Fruit fly (Drosophila melanogaster) whole organism, embryonic: ENCODE data around the gene Gpdh1.

Experiments
- BEAF-32 ChIP-seq: fragments of 200-800 bp; sonication (Bioruptor generic); optimal IDR thresholded peaks from 3 replicates; lab custom pipeline; 2017; ENCODE audit warnings: missing biosample characterization, missing genetic modification characterization, mild to moderate bottlenecking, moderate library complexity, missing genetic modification reagents
- CG1024 ChIP-seq: fragments of 200-800 bp; sonication (Bioruptor generic); IDR thresholded peaks from 2 replicates; pipeline ENCODE4 v1.3.6; 2022; ENCODE audit warnings: missing biosample characterization, missing genetic modification characterization
- CG10959 ChIP-seq: fragments of 200-800 bp; sonication (Bioruptor generic); IDR thresholded peaks from 2 replicates; pipeline ENCODE4 v1.3.6; 2022; ENCODE audit warnings: missing biosample characterization, missing genetic modification characterization
- CG12104 ChIP-seq: fragments of 200-800 bp; sonication (Bioruptor generic); optimal IDR thresholded peaks from 3 replicates; lab custom pipeline; 2016; ENCODE audit warnings: missing biosample characterization, missing genetic modification characterization
- CG16815 ChIP-seq: fragments of 200-800 bp; sonication (Bioruptor generic); optimal IDR thresholded peaks from 3 replicates; lab custom pipeline; 2017; ENCODE audit warnings: missing biosample characterization, mild to moderate bottlenecking, missing genetic modification characterization
- CG17829 ChIP-seq: fragments of 200-800 bp; optimal IDR thresholded peaks from 2 replicates; lab custom pipeline; 2019; ENCODE audit warnings: missing biosample characterization, mild to moderate bottlenecking, missing genetic modification characterization, moderate library complexity
- CG2875 ChIP-seq: fragments of 200-800 bp; sonication (Bioruptor generic); optimal IDR thresholded peaks from 2 replicates; lab custom pipeline; 2017; ENCODE audit warnings: missing biosample characterization, mild to moderate bottlenecking, missing genetic modification characterization, missing genetic modification reagents
- CG2889 ChIP-seq: fragments of 200-800 bp; sonication (Bioruptor generic); IDR thresholded peaks from 3 replicates; pipeline ENCODE4 v1.3.6; 2022; ENCODE audit warnings: missing biosample characterization, missing genetic modification characterization
- CG30403 ChIP-seq: fragments of 200-800 bp; sonication (Bioruptor generic); optimal IDR thresholded peaks from 3 replicates; lab custom pipeline; 2016; ENCODE audit warnings: missing biosample characterization, missing genetic modification characterization
- CG30431 ChIP-seq: fragments of 200-800 bp; sonication (Bioruptor generic); optimal IDR thresholded peaks from 2 replicates; lab custom pipeline; 2017; ENCODE audit warnings: missing biosample characterization, missing genetic modification characterization
- CG31388 ChIP-seq: fragments of 200-800 bp; sonication (Bioruptor generic); optimal IDR thresholded peaks from 2 replicates; lab custom pipeline; 2016; ENCODE audit warnings: missing biosample characterization, missing genetic modification characterization
- CG6813 ChIP-seq: fragments of 200-800 bp; sonication (Bioruptor generic); optimal IDR thresholded peaks from 2 replicates; lab custom pipeline; 2017; ENCODE audit warnings: missing biosample characterization, missing genetic modification characterization, mild to moderate bottlenecking, moderate library complexity, missing genetic modification reagents
- CG9437 ChIP-seq: fragments of 200-800 bp; sonication (Bioruptor generic); optimal IDR thresholded peaks from 2 replicates; lab custom pipeline; 2018; ENCODE audit warnings: missing biosample characterization, mild to moderate bottlenecking, missing genetic modification characterization
- CG9817 ChIP-seq: fragments of 200-800 bp; sonication (Bioruptor generic); optimal IDR thresholded peaks from 2 replicates; lab custom pipeline; 2018; ENCODE audit warnings: missing biosample characterization, mild to moderate bottlenecking, missing genetic modification characterization, moderate library complexity
- CrebB ChIP-seq: fragments of 200-800 bp; sonication (Bioruptor generic); optimal IDR thresholded peaks from 3 replicates; lab custom pipeline; 2018; ENCODE audit warnings: missing biosample characterization, mild to moderate bottlenecking, missing genetic modification characterization
- Dbx ChIP-seq: fragments of 200-800 bp; sonication (Bioruptor generic); IDR thresholded peaks from 3 replicates; pipeline ENCODE4 v1.3.6; 2022; ENCODE audit warnings: missing biosample characterization, missing genetic modification characterization
- Ets97D ChIP-seq: fragments of 200-800 bp; sonication (Bioruptor generic); optimal IDR thresholded peaks from 3 replicates; lab custom pipeline; 2016; ENCODE audit warnings: missing biosample characterization, missing genetic modification characterization
- Fer3 ChIP-seq: fragments of 200-800 bp; sonication (Bioruptor generic); optimal IDR thresholded peaks from 2 replicates; lab custom pipeline; 2018; ENCODE audit warnings: missing biosample characterization, mild to moderate bottlenecking, missing genetic modification characterization, moderate library complexity
- Gsc ChIP-seq: fragments of 200-800 bp; sonication (Bioruptor generic); IDR thresholded peaks from 2 replicates; pipeline ENCODE4 v1.3.6; 2022; ENCODE audit warnings: missing biosample characterization, missing genetic modification characterization
- Hand ChIP-seq: fragments of 200-800 bp; sonication (Bioruptor generic); optimal IDR thresholded peaks from 2 replicates; lab custom pipeline; 2017; ENCODE audit warnings: mild to moderate bottlenecking, missing biosample characterization, missing genetic modification reagents, missing genetic modification characterization
- Hr78 ChIP-seq, 2 experiments: fragments of 200-800 bp in 1 of 2; fragments of >200 bp in 1 of 2; sonication (Bioruptor generic) in 1 of 2; optimal IDR thresholded peaks; 2 replicates each; lab custom pipeline; 2017 to 2019; ENCODE audit warnings: missing biosample characterization in 2 of 2, missing genetic modification characterization in 2 of 2, mild to moderate bottlenecking in 1 of 2, moderate library complexity in 1 of 2
- Lhr ChIP-seq: fragments of 200-800 bp; sonication (Bioruptor generic); optimal IDR thresholded peaks from 3 replicates; lab custom pipeline; 2017; ENCODE audit warnings: mild to moderate bottlenecking, missing biosample characterization, missing genetic modification reagents, missing genetic modification characterization
- Max ChIP-seq: fragments of 200-800 bp; sonication (Bioruptor generic); optimal IDR thresholded peaks from 2 replicates; lab custom pipeline; 2016; ENCODE audit warnings: missing biosample characterization, mild to moderate bottlenecking, missing genetic modification characterization
- Myb ChIP-seq: fragments of 200-800 bp; sonication (Bioruptor generic); optimal IDR thresholded peaks from 2 replicates; lab custom pipeline; 2016; ENCODE audit warnings: missing biosample characterization, missing genetic modification characterization
- Oli ChIP-seq: fragments of 200-800 bp; sonication (Bioruptor generic); optimal IDR thresholded peaks from 2 replicates; lab custom pipeline; 2018; ENCODE audit warnings: missing biosample characterization, mild to moderate bottlenecking, missing genetic modification characterization, moderate library complexity
- Ptx1 ChIP-seq: fragments of 200-800 bp; sonication (Bioruptor generic); IDR thresholded peaks from 2 replicates; pipeline ENCODE4 v1.3.6; 2022; ENCODE audit warnings: missing biosample characterization, missing genetic modification characterization
- TFAM ChIP-seq: fragments of 200-800 bp; sonication (Bioruptor generic); optimal IDR thresholded peaks from 2 replicates; lab custom pipeline; 2017; ENCODE audit warnings: missing biosample characterization, missing genetic modification characterization, inconsistent platforms
- Tbp ChIP-seq: fragments of >200 bp; optimal IDR thresholded peaks from 2 replicates; lab custom pipeline; 2018; ENCODE audit warnings: missing biosample characterization, missing genetic modification characterization
- Trl ChIP-seq, 3 experiments: fragments of >200 bp in 2 of 3; fragments of 200-800 bp in 1 of 3; sonication (Bioruptor generic) in 1 of 3; optimal IDR thresholded peaks; 2 replicates in 1 of 3; 3 replicates in 2 of 3; lab custom pipeline; 2016 to 2017; ENCODE audit warnings: missing biosample characterization in 1 of 3, missing genetic modification characterization in 1 of 3
- Usf ChIP-seq: fragments of 200-800 bp; sonication (Bioruptor generic); optimal IDR thresholded peaks from 2 replicates; lab custom pipeline; 2017; ENCODE audit warnings: missing genotype, missing biosample characterization, missing genetic modification characterization
- YL-1 ChIP-seq: fragments of 200-800 bp; sonication (Bioruptor generic); optimal IDR thresholded peaks from 3 replicates; lab custom pipeline; 2017; ENCODE audit warnings: missing biosample characterization, mild to moderate bottlenecking, missing genetic modification characterization
- bab2 ChIP-seq: fragments of 200-800 bp; sonication (Bioruptor generic); optimal IDR thresholded peaks from 2 replicates; lab custom pipeline; 2016; ENCODE audit warnings: missing biosample characterization, missing genetic modification characterization
- dm ChIP-seq: fragments of 200-800 bp; sonication (Bioruptor generic); optimal IDR thresholded peaks from 3 replicates; lab custom pipeline; 2016; ENCODE audit warnings: missing biosample characterization, missing genetic modification characterization
- fd96Cb ChIP-seq: fragments of 200-800 bp; sonication (Bioruptor generic); optimal IDR thresholded peaks from 2 replicates; lab custom pipeline; 2018; ENCODE audit warnings: missing biosample characterization, mild to moderate bottlenecking, missing genetic modification characterization, moderate library complexity
- fru ChIP-seq: fragments of >200 bp; optimal IDR thresholded peaks from 2 replicates; lab custom pipeline; 2017
- ftz-f1 ChIP-seq: fragments of 200-800 bp; sonication (Bioruptor generic); optimal IDR thresholded peaks from 2 replicates; lab custom pipeline; 2016; ENCODE audit warnings: missing biosample characterization, missing genetic modification characterization
- hkb ChIP-seq, 2 experiments: fragments of 200-800 bp in 1 of 2; fragments of >200 bp in 1 of 2; sonication (Bioruptor generic) in 1 of 2; IDR thresholded peaks in 1 of 2; optimal IDR thresholded peaks in 1 of 2; 2 replicates each; pipeline versions ENCODE4 v1.3.6 to Lab custom; 2017 to 2022; ENCODE audit warnings: missing biosample characterization in 1 of 2, missing genetic modification characterization in 1 of 2
- lilli ChIP-seq: fragments of 200-800 bp; sonication (Bioruptor generic); optimal IDR thresholded peaks from 3 replicates; lab custom pipeline; 2016; ENCODE audit warnings: missing biosample characterization, missing genetic modification characterization
- pfk ChIP-seq: fragments of 200-800 bp; sonication (Bioruptor generic); optimal IDR thresholded peaks from 2 replicates; lab custom pipeline; 2018; ENCODE audit warnings: missing biosample characterization, mild to moderate bottlenecking, missing genetic modification characterization, moderate library complexity
- phol ChIP-seq: fragments of 200-800 bp; sonication (Bioruptor generic); optimal IDR thresholded peaks from 3 replicates; lab custom pipeline; 2018; ENCODE audit warnings: missing biosample characterization, mild to moderate bottlenecking, missing genetic modification characterization, moderate library complexity
- psq ChIP-seq: fragments of 200-800 bp; sonication (Bioruptor generic); optimal IDR thresholded peaks from 2 replicates; lab custom pipeline; 2017; ENCODE audit warnings: missing biosample characterization, missing genetic modification characterization
- scrt ChIP-seq: fragments of 200-800 bp; sonication (Bioruptor generic); optimal IDR thresholded peaks from 2 replicates; lab custom pipeline; 2018; ENCODE audit warnings: missing biosample characterization, mild to moderate bottlenecking, missing genetic modification characterization, moderate library complexity
- sens ChIP-seq: fragments of 200-800 bp; sonication (Bioruptor generic); peaks from one replicate; lab custom pipeline; 2016; ENCODE audit warnings: missing biosample characterization, missing genetic modification characterization
- sens-2 ChIP-seq: fragments of 200-800 bp; sonication (Bioruptor generic); IDR thresholded peaks from 2 replicates; pipeline ENCODE4 v1.3.6; 2022; ENCODE audit warnings: missing biosample characterization, missing genetic modification characterization
- so ChIP-seq: fragments of 200-800 bp; sonication (Bioruptor generic); IDR thresholded peaks from 3 replicates; pipeline ENCODE4 v1.3.6; 2022; ENCODE audit warnings: missing biosample characterization, missing genetic modification characterization
- stc ChIP-seq: fragments of 200-800 bp; sonication (Bioruptor generic); IDR thresholded peaks from 2 replicates; pipeline ENCODE4 v1.3.6; 2022; ENCODE audit warnings: missing biosample characterization, missing genetic modification characterization
- unpg ChIP-seq: fragments of 200-800 bp; sonication (Bioruptor generic); optimal IDR thresholded peaks from 3 replicates; lab custom pipeline; 2018; ENCODE audit warnings: missing biosample characterization, mild to moderate bottlenecking, missing genetic modification characterization, moderate library complexity
- zen ChIP-seq: fragments of 200-800 bp; sonication (Bioruptor generic); optimal IDR thresholded peaks from 3 replicates; lab custom pipeline; 2018; ENCODE audit warnings: missing biosample characterization, mild to moderate bottlenecking, missing genetic modification characterization, moderate library complexity

Gene Gpdh1

DNA sequence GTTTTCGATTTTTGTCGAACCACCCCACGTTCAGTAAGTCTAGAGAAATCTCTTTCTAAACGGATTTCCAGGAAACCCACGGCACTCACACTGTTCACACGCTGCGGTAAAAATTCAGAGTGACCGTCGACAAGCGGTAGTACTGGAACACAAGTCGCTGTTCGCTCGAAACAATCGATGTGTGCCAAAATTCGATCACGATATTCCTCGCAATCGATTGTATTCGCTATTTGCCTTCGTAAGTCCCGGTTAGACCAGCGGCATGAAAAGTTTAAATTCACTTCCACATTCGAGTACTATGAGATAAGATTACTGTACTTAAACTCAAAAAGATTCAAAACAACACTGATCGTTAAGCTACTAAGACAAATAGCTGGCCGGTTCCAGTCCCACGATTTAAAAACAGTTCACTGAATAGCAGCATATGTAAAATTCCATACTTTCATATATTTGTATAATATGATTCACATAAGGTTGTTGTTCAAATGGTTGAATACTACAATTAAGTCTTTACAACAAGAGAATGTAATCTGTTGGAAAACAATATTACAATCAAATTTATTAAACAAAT, 37.5 kb downstream of the Gpdh1 start, which contains the start of gene chic (continued):
- no peak for TF ChIP-seq TFAM
- no peak for TF ChIP-seq fru (lab: Kevin White, UChicago)
- TF ChIP-seq CG2889 (GFP tag; lab: Robert Waterston, UW): no peak
- TF ChIP-seq Fer3: peak; percentile 27
- peak; percentile 52 for TF ChIP-seq CrebB (tag; lab: Kevin White, UChicago)
- peak; percentile 22 for TF ChIP-seq BEAF-32 (GFP tag; lab: Kevin White, UChicago)
- no peak for TF ChIP-seq stc (GFP tag; lab: Robert Waterston, UW)
- peak; percentile 17 for TF ChIP-seq lilli (GFP tag; lab: Kevin White, UChicago)
- peak; percentile 22 for TF ChIP-seq scrt
- no peak for TF ChIP-seq Tbp
- TF ChIP-seq Dbx: no peak
- TF ChIP-seq CG30431 (GFP tag; lab: Kevin White, UChicago): no peak
- TF ChIP-seq dm (GFP tag; lab: Kevin White, UChicago): peak; percentile 42
- no peak for TF ChIP-seq Hr78 (GFP tag; optimal IDR thresholded peaks at IDR 0.05; lab: Kevin White, UChicago)
- no peak for TF ChIP-seq bab2 (GFP tag; lab: Kevin White, UChicago)
- no peak for TF ChIP-seq sens-2
- no peak for TF ChIP-seq Usf (GFP tag; lab: Kevin White, UChicago)
- TF ChIP-seq Ets97D: peak; percentile 23
- TF ChIP-seq CG30403 (GFP tag; lab: Kevin White, UChicago): peak; percentile 6
- no peak for TF ChIP-seq Gsc (GFP tag; lab: Robert Waterston, UW)
- no peak for TF ChIP-seq CG16815 (GFP tag; lab: Kevin White, UChicago)
- TF ChIP-seq Ptx1 (GFP tag; lab: Robert Waterston, UW): no peak
- no peak for TF ChIP-seq fd96Cb (tag; lab: Kevin White, UChicago)

DNA sequence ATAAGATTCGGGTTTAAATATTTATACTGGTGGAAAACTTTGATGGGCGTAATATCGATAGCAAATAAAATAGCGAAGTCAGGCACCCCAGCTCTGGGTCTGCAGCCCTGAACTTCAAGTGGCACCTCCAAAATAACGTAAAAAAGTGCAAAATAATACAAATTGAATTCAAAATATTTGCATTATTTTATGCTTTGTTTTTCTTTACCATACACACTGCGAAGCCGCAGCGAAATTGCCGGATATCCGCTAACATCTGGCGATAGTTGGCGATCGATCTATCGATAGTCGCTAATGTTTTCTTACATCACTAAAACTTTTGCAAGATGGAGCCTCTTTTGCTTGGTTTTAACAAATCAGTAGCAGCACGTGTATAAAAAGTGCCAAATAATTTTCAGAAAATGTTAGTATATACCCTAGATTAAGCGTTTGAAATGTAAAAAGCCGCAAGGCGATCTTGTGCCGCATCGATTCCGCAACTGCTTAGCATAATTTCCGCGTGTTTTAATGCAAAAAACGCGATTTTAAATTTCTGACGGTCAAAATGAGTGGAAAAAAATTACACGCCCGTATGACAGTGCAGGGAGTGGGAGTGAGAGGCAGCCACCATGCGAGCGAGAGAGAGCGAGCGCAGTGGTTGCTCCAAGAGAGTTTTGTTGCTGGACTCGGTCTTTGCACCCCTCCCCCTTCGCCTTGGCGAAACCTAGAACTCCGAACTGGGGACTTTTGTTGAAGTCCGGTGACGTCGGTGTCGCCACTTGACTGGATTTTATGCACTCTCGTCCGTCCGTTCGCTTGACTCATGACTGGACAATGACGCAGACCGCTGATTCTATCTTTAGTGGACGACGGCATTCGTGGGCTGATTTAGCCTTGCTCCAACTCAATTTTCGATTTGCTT, 38.2 kb downstream of the Gpdh1 start, which contains the start of gene eIF4A:
TSS of gene eIF4A (plus strand) at position 332 of the 901 bp plus-strand sequence.
- TF ChIP-seq CG1024 (GFP tag; lab: Robert Waterston, UW) (no peak), pfk (GFP tag; lab: Kevin White, UChicago) (no peak), CG12104 (GFP tag; lab: Kevin White, UChicago) (peak; percentile 36), Myb (GFP tag; lab: Kevin White, UChicago) (peak; percentile 19), CG17829 (peak; percentile 12), CG9437 (GFP tag; lab: Kevin White, UChicago) (peak; percentile 89), Trl (optimal IDR thresholded peaks at IDR 0.05; lab: Kevin White, UChicago) (peak; percentile 84 to 90), Trl (GFP tag; optimal IDR thresholded peaks at IDR 0.05; lab: Kevin White, UChicago) (no peak), YL-1 (GFP tag; lab: Kevin White, UChicago) (peak; percentile 24), zen (tag; lab: Kevin White, UChicago) (peak; percentile 40), psq (no peak), Oli (tag; lab: Kevin White, UChicago) (peak; percentile 14), Lhr (GFP tag; lab: Kevin White, UChicago) (peak; percentile 76), CG10959 (GFP tag; lab: Robert Waterston, UW) (no peak), unpg (GFP tag; lab: Kevin White, UChicago) (peak; percentile 27), so (GFP tag; lab: Robert Waterston, UW) (no peak), CG2875 (GFP tag; lab: Kevin White, UChicago) (peak; percentile 32), Max (GFP tag; lab: Kevin White, UChicago) (peak; percentile 50), CG6813 (GFP tag; lab: Kevin White, UChicago) (peak; percentile 47), hkb (optimal IDR thresholded peaks at IDR 0.05; lab: Kevin White, UChicago) (peak; percentile 41), hkb (GFP tag; IDR thresholded peaks at IDR 0.05; lab: Robert Waterston, UW) (no peak), phol (peak; percentile 99), Hand (no peak), CG31388 (GFP tag; lab: Kevin White, UChicago) (no peak), ftz-f1 (GFP tag; lab: Kevin White, UChicago) (no peak), sens (peak; percentile 84), CG9817 (tag; lab: Kevin White, UChicago) (peak; percentile 15)
